Worm (Caenorhabditis elegans): Measurements from ENCODE around the gene W03A5.2.

DNA sequence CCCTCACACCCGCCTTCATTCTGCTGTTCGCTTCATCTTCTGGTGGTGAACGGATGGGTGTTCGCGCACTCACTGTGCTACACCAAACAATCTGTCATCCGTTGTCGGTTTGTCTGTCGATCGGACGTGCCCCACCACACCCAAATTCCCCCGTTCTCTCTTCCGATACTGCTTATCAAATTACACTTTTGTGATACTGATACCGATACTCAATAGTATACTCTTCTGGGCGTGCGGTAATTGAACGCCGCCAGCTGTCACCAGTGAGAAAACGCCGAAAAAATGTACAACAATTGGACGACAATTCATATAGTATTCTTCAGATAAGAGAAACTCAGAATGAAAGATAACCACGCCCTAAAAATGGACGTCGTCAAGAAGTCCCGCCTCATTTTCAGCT, 32.2 kb downstream of the W03A5.2 start:
- TF ChIP-seq him-1 (tag; optimal IDR thresholded peaks at IDR 0.05) (no peak), W03F9.2 (tag; optimal IDR thresholded peaks at IDR 0.05) (no peak)

Data from whole organism, L4/young adult.